Fruit fly (Drosophila melanogaster) whole organism, pupa: Measurements from ENCODE around the gene Prestin.

Experiments
- CG10348 ChIP-seq: fragments of 200-800 bp; sonication (Bioruptor generic); IDR thresholded peaks from 2 replicates; pipeline ENCODE4 v1.3.6; 2022; ENCODE audit warnings: missing biosample characterization, missing genetic modification characterization
- CG12605 ChIP-seq: fragments of 200-800 bp; sonication (Bioruptor generic); IDR thresholded peaks from 2 replicates; pipeline ENCODE4 v1.3.6; 2022; ENCODE audit warnings: missing biosample characterization, missing genetic modification characterization
- CG14655 ChIP-seq: fragments of 200-800 bp; sonication (Bioruptor generic); optimal IDR thresholded peaks from 3 replicates; lab custom pipeline; 2017; ENCODE audit warnings: mild to moderate bottlenecking, missing biosample characterization, missing genetic modification reagents, missing genetic modification characterization
- CG15710 ChIP-seq: fragments of 200-800 bp; sonication (Bioruptor generic); optimal IDR thresholded peaks from 2 replicates; lab custom pipeline; 2018; ENCODE audit warnings: missing biosample characterization, mild to moderate bottlenecking, missing genetic modification characterization, moderate library complexity
- CG32121 ChIP-seq: fragments of 200-800 bp; sonication (Bioruptor generic); IDR thresholded peaks from 2 replicates; pipeline ENCODE4 v1.3.6; 2022; ENCODE audit warnings: missing biosample characterization, missing genetic modification characterization
- CG4496 ChIP-seq: fragments of 200-800 bp; sonication (Bioruptor generic); IDR thresholded peaks from 3 replicates; pipeline ENCODE4 v1.3.6; 2022; ENCODE audit warnings: missing biosample characterization, missing genetic modification characterization
- CG8301 ChIP-seq: fragments of 200-800 bp; sonication (Bioruptor generic); optimal IDR thresholded peaks from 2 replicates; lab custom pipeline; 2018; ENCODE audit warnings: missing biosample characterization, mild to moderate bottlenecking, missing genetic modification characterization
- CG9948 ChIP-seq: fragments of 200-800 bp; sonication (Bioruptor generic); optimal IDR thresholded peaks from 2 replicates; lab custom pipeline; 2018; ENCODE audit warnings: missing biosample characterization, mild to moderate bottlenecking, missing genetic modification characterization, moderate library complexity
- D1 ChIP-seq: fragments of 200-800 bp; sonication (Bioruptor generic); optimal IDR thresholded peaks from 2 replicates; lab custom pipeline; 2018; ENCODE audit warnings: missing biosample characterization, mild to moderate bottlenecking, missing genetic modification characterization, moderate library complexity
- Ets98B ChIP-seq: fragments of 200-800 bp; sonication (Bioruptor generic); IDR thresholded peaks from 2 replicates; pipeline ENCODE4 v1.3.6; 2022; ENCODE audit warnings: missing biosample characterization, missing genetic modification characterization
- Pif1A ChIP-seq: fragments of 200-800 bp; sonication (Bioruptor generic); optimal IDR thresholded peaks from 3 replicates; lab custom pipeline; 2016; ENCODE audit warnings: missing biosample characterization, missing genetic modification characterization
- Pif1B ChIP-seq: fragments of 200-800 bp; sonication (Bioruptor generic); optimal IDR thresholded peaks from 3 replicates; lab custom pipeline; 2016; ENCODE audit warnings: missing biosample characterization, missing genetic modification characterization
- gl ChIP-seq: fragments of 200-800 bp; sonication (Bioruptor generic); optimal IDR thresholded peaks from 2 replicates; lab custom pipeline; 2018; ENCODE audit warnings: missing biosample characterization, mild to moderate bottlenecking, missing genetic modification characterization

DNA sequence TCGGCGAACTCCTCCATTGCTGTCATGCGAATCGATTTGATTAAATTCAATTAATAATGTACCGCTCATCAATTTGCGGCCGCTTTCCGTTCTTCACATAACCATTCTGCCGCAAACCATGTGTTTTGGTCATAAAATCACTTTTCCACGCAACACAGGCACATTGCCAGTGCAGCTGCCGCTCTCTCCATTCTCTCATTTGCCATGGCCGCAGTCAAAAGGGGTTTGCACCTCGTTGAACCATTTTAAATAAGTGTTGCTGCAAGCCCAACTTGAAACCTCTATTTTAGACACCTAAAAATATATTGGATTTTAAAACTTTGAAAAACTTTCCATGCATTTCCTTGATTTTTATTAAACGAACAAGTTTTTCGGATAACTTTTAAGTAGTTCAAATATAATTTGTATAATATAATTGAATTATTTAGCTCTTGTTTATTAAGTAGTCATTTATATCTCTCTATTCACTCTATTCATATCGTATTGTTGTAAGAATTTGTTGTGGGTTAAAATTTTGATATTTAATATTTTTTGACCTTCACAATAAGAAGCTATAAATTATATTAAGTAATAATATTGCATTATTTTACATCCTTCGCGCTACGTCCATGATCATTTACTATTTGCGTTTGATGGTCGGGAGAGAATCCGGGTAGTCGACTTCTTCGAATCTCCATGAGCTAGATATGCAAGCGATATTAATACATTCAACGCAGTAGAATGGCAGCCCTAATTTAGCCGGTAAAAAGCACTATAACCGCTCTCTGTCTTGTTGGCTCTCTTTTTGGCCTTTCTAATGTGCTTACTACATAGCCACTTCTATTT lies 50.7 kb downstream of the Prestin start, which contains the start of gene CG5535:
- TF ChIP-seq D1 (tag; lab: Kevin White, UChicago) (peak; percentile 40), CG14655 (peak; percentile 93), CG15710 (tag; lab: Kevin White, UChicago) (peak; percentile 78), CG32121 (GFP tag; lab: Robert Waterston, UW) (peak; percentile 50; the same call in 1 of the 2 replicates), Ets98B (GFP tag; lab: Robert Waterston, UW) (peak; percentile 85), CG12605 (GFP tag; lab: Robert Waterston, UW) (peak; percentile 52; the same call in 1 of the 2 replicates), CG10348 (0 out of 2 replicates have a peak, but pooled peaks have one; percentile 9), gl (no peak), Pif1B (GFP tag; lab: Kevin White, UChicago) (peak; percentile 46), CG8301 (tag; lab: Kevin White, UChicago) (peak; percentile 79), CG4496 (peak; percentile 71), Pif1A (no peak), CG9948 (tag; lab: Kevin White, UChicago) (peak; percentile 83)
